Fruit fly (Drosophila melanogaster) whole organism: ENCODE data around the gene Nelf-A.

ENCODE experiments used
- CG8478 ChIP-seq: fragments of >200 bp; optimal IDR thresholded peaks from 2 replicates; lab custom pipeline; 2018; ENCODE audit warnings: inconsistent platforms
- Dll ChIP-seq: fragments of >200 bp; optimal IDR thresholded peaks from 2 replicates; lab custom pipeline; 2017
- EcR ChIP-seq, 2 experiments: fragments of >200 bp; optimal IDR thresholded peaks; 2 replicates each; lab custom pipeline; 2017; ENCODE audit warnings: missing biosample characterization in 2 of 2, missing genetic modification characterization in 2 of 2, missing genetic modification reagents in 2 of 2
- pan ChIP-seq: fragments of >200 bp; optimal IDR thresholded peaks from 2 replicates; lab custom pipeline; 2017
- psq ChIP-seq: fragments of >200 bp; optimal IDR thresholded peaks from 2 replicates; lab custom pipeline; 2017
- usp ChIP-seq: fragments of >200 bp; optimal IDR thresholded peaks from 2 replicates; lab custom pipeline; 2017; ENCODE audit warnings: missing biosample characterization, missing genetic modification characterization, mixed read lengths

DNA sequence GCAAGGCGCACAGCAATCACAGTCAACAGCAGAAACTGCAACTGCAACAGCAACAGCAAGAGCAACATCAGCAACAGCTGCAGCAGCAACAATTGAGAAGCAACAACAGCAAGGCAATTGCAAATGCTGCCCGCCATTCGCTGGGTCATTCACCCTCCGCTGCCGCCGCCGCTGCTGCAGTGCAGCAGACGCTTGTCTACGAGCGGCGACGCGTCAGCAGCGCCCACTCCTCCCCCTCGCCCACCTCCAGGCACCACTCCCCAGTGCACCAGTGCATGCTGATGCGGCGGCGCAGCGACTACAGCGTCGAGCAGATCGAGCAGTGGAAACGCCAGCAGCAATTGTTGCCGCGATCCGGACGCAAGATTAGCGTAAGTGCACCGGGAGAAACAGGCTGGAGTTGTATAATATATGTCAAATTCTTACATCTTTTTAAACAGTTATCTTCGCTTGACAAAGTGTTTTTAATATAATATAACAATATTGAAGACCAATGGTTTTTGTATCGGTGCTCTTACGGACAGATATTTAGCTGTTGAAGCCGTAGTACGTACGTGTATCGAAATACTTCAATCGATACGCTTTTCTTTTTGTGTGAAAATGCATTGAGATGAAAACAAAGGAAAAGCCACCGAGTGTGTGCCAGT is 17.7 kb upstream of the Nelf-A start:
- no peak for TF ChIP-seq pan
- no peak for TF ChIP-seq psq
- no peak for TF ChIP-seq usp (GFP tag; lab: Kevin White, UChicago)
- TF ChIP-seq EcR (GFP tag; optimal IDR thresholded peaks at IDR 0.05; lab: Kevin White, UChicago), result peak in 1 of 2 experiments; percentile 96
- no peak for TF ChIP-seq CG8478 (lab: Kevin White, UChicago)
- TF ChIP-seq Dll (lab: Kevin White, UChicago), result no peak
